Worm (Caenorhabditis elegans): ENCODE data around the gene F15A4.10.

F15A4.10 gene

DNA sequence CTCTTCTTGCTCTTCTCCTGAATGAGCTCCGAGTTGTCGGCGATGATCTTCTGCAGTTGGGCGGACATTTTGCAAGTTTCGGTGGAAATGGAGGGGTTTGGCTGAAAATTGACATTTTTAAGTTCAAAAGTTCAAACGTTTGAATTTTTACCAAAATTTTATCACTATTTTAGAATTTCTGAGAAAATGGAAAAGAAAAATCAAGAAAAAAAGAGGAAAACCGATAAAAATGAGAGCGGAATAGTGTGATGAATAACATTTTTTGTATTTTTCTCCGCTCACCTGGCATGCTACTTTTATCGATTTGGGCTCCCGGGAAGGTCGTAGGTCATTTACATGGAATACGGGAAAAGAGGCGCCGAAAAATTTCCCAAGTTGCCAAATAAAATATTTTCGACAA, at the start of gene F15A4.10:
TSS of gene F15A4.10 (minus strand) at position 101 of the 400 bp plus-strand sequence.
- TF ChIP-seq nhr-85 (tag) = peak; percentile 29
- no peak for TF ChIP-seq lin-35 (GFP tag; optimal IDR thresholded peaks at IDR 0.05)

DNA sequence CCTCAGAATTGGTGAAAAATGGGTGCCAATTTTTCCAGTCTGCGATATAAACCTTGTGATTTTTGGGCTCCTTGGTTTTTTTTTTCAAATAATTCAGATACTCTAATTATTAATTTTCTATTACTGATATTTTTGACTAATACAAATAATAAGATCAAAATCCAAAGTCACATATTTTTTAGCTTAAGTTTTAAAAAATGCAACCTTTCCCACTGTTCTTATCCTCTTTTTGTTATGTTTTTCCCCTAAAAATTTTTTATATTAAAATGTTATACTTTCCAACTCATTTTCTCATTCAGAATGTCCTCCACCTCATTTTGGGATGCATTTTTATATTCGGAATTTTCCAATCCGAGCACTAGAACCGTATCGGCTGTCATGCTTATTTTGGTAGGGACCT, 46.0 kb upstream of the F15A4.10 start, which contains the start of gene srx-120:
TSS of gene srx-120 (plus strand) at position 301 of the 400 bp plus-strand sequence.
- TF ChIP-seq aha-1 (tag; optimal IDR thresholded peaks at IDR 0.05) = no peak
- no peak for TF ChIP-seq skn-1 (tag; optimal IDR thresholded peaks at IDR 0.05)

DNA sequence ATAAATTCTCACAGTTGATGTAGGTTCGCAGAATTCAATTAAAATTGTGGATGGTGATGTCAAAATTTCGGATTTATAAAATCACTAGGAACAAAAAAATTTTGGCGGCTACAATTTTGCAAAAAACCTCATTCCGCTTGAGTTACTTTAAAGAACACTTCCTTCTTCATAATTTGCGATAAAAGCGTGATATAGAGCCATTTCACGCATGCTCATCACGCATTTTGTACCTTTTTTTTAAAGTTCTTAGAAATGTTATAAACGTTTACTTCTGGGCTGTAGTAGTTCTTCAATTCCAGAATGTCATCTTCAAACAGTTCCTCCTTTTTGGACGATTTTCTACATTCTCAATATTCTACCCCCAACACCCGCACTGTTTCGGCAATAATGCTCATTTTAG, 43.0 kb upstream of the F15A4.10 start, which contains the start of gene srx-119:
TSS of gene srx-119 (plus strand) at position 301 of the 400 bp plus-strand sequence.
- TF ChIP-seq egl-13 (tag; optimal IDR thresholded peaks at IDR 0.05) = no peak
- TF ChIP-seq skn-1 (tag; optimal IDR thresholded peaks at IDR 0.05) = no peak
- TF ChIP-seq zag-1 (tag; optimal IDR thresholded peaks at IDR 0.05) = no peak
- TF ChIP-seq nhr-76 (tag; optimal IDR thresholded peaks at IDR 0.05) = no peak
- TF ChIP-seq Y116A8C.19 (tag; optimal IDR thresholded peaks at IDR 0.05; ENCODE audit: borderline replicate concordance) = no peak
- no peak for TF ChIP-seq ceh-8 (GFP tag; optimal IDR thresholded peaks at IDR 0.05)
- TF ChIP-seq efl-1 (optimal IDR thresholded peaks at IDR 0.05) = no peak
- no peak for TF ChIP-seq efl-1 (GFP tag; optimal IDR thresholded peaks at IDR 0.05 in 1 of 2)
- no peak for TF ChIP-seq unc-98 (GFP tag; IDR thresholded peaks at IDR 0.05)
- no peak for TF ChIP-seq nhr-28 (tag; optimal IDR thresholded peaks at IDR 0.05)
- TF ChIP-seq irx-1 (tag; optimal IDR thresholded peaks at IDR 0.05) = no peak
- TF ChIP-seq nhr-77 (tag; optimal IDR thresholded peaks at IDR 0.05) = no peak
- no peak for TF ChIP-seq mep-1 (tag; optimal IDR thresholded peaks at IDR 0.05)
- TF ChIP-seq lsy-2 (tag; optimal IDR thresholded peaks at IDR 0.05) = no peak

DNA sequence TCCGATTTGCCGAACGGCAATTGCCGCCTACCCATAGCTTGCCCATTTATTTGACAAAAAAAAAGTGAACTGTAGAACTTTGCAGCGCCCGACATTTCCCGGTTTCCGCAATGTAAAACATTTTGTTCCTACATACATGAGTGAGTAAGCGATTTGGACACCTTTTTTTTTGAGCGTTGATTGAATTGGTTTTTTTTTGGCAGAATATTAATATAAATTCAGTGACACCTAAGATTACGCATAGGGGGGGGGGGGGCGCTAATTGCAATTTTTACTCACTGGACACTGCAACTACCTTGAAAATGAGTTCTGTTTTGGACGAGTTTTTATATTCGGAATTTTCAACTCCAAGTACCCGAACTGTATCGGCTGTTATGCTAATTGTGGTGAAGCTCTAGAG, 40.6 kb upstream of the F15A4.10 start, which contains the start of gene srx-118:
TSS of gene srx-118 (plus strand) at position 301 of the 400 bp plus-strand sequence.
- TF ChIP-seq unc-98 (GFP tag; IDR thresholded peaks at IDR 0.05) = no peak
- no peak for TF ChIP-seq egl-13 (tag; optimal IDR thresholded peaks at IDR 0.05)
- TF ChIP-seq C16A3.4 (tag; optimal IDR thresholded peaks at IDR 0.05) = no peak
- no peak for TF ChIP-seq mab-9 (GFP tag; IDR thresholded peaks at IDR 0.05)
- TF ChIP-seq swsn-7 (tag; optimal IDR thresholded peaks at IDR 0.05) = no peak
- TF ChIP-seq nhr-84 (tag; optimal IDR thresholded peaks at IDR 0.05) = no peak
- no peak for TF ChIP-seq lin-35 (GFP tag; optimal IDR thresholded peaks at IDR 0.05)
- TF ChIP-seq fkh-4 (tag; optimal IDR thresholded peaks at IDR 0.05; ENCODE audit: borderline replicate concordance) = no peak
- no peak for TF ChIP-seq jun-1 (tag; optimal IDR thresholded peaks at IDR 0.05)
- no peak for TF ChIP-seq grh-1 (GFP tag; IDR thresholded peaks at IDR 0.05)
- TF ChIP-seq nhr-71 (tag; optimal IDR thresholded peaks at IDR 0.05) = no peak
- TF ChIP-seq fkh-8 (tag; optimal IDR thresholded peaks at IDR 0.05) = no peak
- TF ChIP-seq fkh-10 (GFP tag; optimal IDR thresholded peaks at IDR 0.05) = no peak
- TF ChIP-seq rnt-1 (tag; optimal IDR thresholded peaks at IDR 0.05) = no peak
- TF ChIP-seq sox-4 (tag; optimal IDR thresholded peaks at IDR 0.05) = no peak
- TF ChIP-seq nhr-28 (tag; optimal IDR thresholded peaks at IDR 0.05) = no peak

DNA sequence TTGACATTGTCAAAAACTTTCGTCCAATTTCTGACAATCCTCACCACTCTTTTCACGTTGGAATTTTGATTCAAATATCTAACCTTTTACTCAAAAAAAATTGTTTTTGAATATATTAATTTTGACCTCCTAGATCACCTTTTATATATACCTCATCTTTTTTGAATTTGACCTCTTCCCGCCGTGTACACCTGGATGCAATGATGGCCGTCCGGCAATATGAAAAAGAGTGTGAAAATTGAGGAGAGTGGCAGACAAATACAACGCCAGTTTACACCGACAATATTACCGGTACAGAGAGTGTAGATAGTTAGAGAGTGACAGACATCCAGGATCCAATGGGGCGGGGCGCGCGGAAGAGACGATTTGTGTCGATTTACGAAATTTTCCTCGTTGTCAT, 34.7 kb upstream of the F15A4.10 start, which contains the start of gene ceh-99:
TSS of gene ceh-99 (plus strand) at position 366 of the 400 bp plus-strand sequence.
- no peak for TF ChIP-seq tlp-1 (tag; optimal IDR thresholded peaks at IDR 0.05)
- no peak for TF ChIP-seq Y116A8C.19 (tag; optimal IDR thresholded peaks at IDR 0.05; ENCODE audit: borderline replicate concordance)
- no peak for TF ChIP-seq grh-1 (GFP tag; IDR thresholded peaks at IDR 0.05)
- no peak for TF ChIP-seq zag-1 (tag; optimal IDR thresholded peaks at IDR 0.05)
- no peak for TF ChIP-seq efl-3 (GFP tag; optimal IDR thresholded peaks at IDR 0.05)
- TF ChIP-seq blmp-1 (tag; optimal IDR thresholded peaks at IDR 0.05) = no peak
- TF ChIP-seq mdl-1 (tag; optimal IDR thresholded peaks at IDR 0.05) = no peak
- no peak for TF ChIP-seq rnt-1 (tag; optimal IDR thresholded peaks at IDR 0.05)
- no peak for TF ChIP-seq ceh-82 (tag; optimal IDR thresholded peaks at IDR 0.05)
